Fruit fly (Drosophila melanogaster) whole organism, embryonic: Measurements from ENCODE around the gene RpLP1.
A peak's percentile ranks its signal among the peaks of the same experiment; 100 is the strongest.

ENCODE experiments used
- Adf1 ChIP-seq: fragments of 200-800 bp; sonication (Bioruptor generic); IDR thresholded peaks from 2 replicates; pipeline ENCODE4 v1.3.6; 2022; ENCODE audit warnings: missing biosample characterization, missing genetic modification characterization
- Awh ChIP-seq: fragments of 200-800 bp; sonication (Bioruptor generic); IDR thresholded peaks from 2 replicates; pipeline ENCODE4, ENCODE4 v1.3.6; 2022; ENCODE audit warnings: missing biosample characterization, missing genetic modification characterization
- CG1024 ChIP-seq: fragments of 200-800 bp; sonication (Bioruptor generic); IDR thresholded peaks from 2 replicates; pipeline ENCODE4 v1.3.6; 2022; ENCODE audit warnings: missing biosample characterization, missing genetic modification characterization
- CG10431 ChIP-seq: fragments of 200-800 bp; sonication (Bioruptor generic); optimal IDR thresholded peaks from 3 replicates; lab custom pipeline; 2018; ENCODE audit warnings: missing biosample characterization, mild to moderate bottlenecking, missing genetic modification characterization
- CG11560 ChIP-seq: fragments of 200-800 bp; sonication (Bioruptor generic); IDR thresholded peaks from 3 replicates; pipeline ENCODE4 v1.3.6; 2022; ENCODE audit warnings: missing biosample characterization, missing genetic modification characterization
- CG11696 ChIP-seq: fragments of 200-800 bp; sonication (Bioruptor generic); IDR thresholded peaks from 2 replicates; pipeline ENCODE4 v1.3.6; 2022; ENCODE audit warnings: missing biosample characterization, missing genetic modification characterization
- CG13123 ChIP-seq: fragments of 200-800 bp; sonication (Bioruptor generic); optimal IDR thresholded peaks from 2 replicates; lab custom pipeline; 2016; ENCODE audit warnings: missing biosample characterization, missing genetic modification characterization
- CG1647 ChIP-seq: fragments of 200-800 bp; sonication (Bioruptor generic); optimal IDR thresholded peaks from 3 replicates; lab custom pipeline; 2016; ENCODE audit warnings: missing biosample characterization, missing genetic modification characterization
- CG17802 ChIP-seq: fragments of 200-800 bp; sonication (Bioruptor generic); optimal IDR thresholded peaks from 2 replicates; lab custom pipeline; 2018; ENCODE audit warnings: missing biosample characterization, mild to moderate bottlenecking, missing genetic modification characterization, moderate library complexity
- CG18764 ChIP-seq: fragments of 200-800 bp; sonication (Bioruptor generic); optimal IDR thresholded peaks from 3 replicates; lab custom pipeline; 2016; ENCODE audit warnings: missing biosample characterization, missing genetic modification characterization
- CG31441 ChIP-seq: fragments of 200-800 bp; sonication (Bioruptor generic); IDR thresholded peaks from 2 replicates; pipeline ENCODE4 v1.3.6; 2022; ENCODE audit warnings: missing biosample characterization, missing genetic modification characterization
- CG42726 ChIP-seq: fragments of 200-800 bp; sonication (Bioruptor generic); IDR thresholded peaks from 2 replicates; pipeline ENCODE4 v1.3.6; 2022; ENCODE audit warnings: missing biosample characterization, missing genetic modification characterization; ENCODE audit not compliant: partially characterized antibody
- CG4360 ChIP-seq: fragments of 200-800 bp; sonication (Bioruptor generic); IDR thresholded peaks from 2 replicates; pipeline ENCODE4 v1.3.6; 2022; ENCODE audit warnings: missing biosample characterization, missing genetic modification characterization
- CG8478 ChIP-seq: fragments of >200 bp; optimal IDR thresholded peaks from 2 replicates; lab custom pipeline; 2018
- CG8924 ChIP-seq: fragments of 200-800 bp; optimal IDR thresholded peaks from 3 replicates; lab custom pipeline; 2019; ENCODE audit warnings: missing biosample characterization, mild to moderate bottlenecking, missing genetic modification characterization, moderate library complexity
- CoRest ChIP-seq: fragments of 200-800 bp; sonication (Bioruptor generic); optimal IDR thresholded peaks from 3 replicates; lab custom pipeline; 2018; ENCODE audit warnings: missing biosample characterization, mild to moderate bottlenecking, missing genetic modification characterization, moderate library complexity
- Dref ChIP-seq: fragments of 200-800 bp; sonication (Bioruptor generic); IDR thresholded peaks from 2 replicates; pipeline ENCODE4 v1.3.6; 2022; ENCODE audit warnings: missing biosample characterization, missing genetic modification characterization
- ERR ChIP-seq: fragments of 200-800 bp; sonication (Bioruptor generic); optimal IDR thresholded peaks from 2 replicates; lab custom pipeline; 2016; ENCODE audit warnings: missing biosample characterization, missing genetic modification characterization
- H15 ChIP-seq: fragments of 200-800 bp; sonication (Bioruptor generic); IDR thresholded peaks from 3 replicates; pipeline ENCODE4 v1.3.6; 2022; ENCODE audit warnings: missing biosample characterization, missing genetic modification characterization
- HmgZ ChIP-seq: fragments of 200-800 bp; sonication (Bioruptor generic); optimal IDR thresholded peaks from 2 replicates; lab custom pipeline; 2018; ENCODE audit warnings: missing biosample characterization, mild to moderate bottlenecking, missing genetic modification characterization
- Hmr ChIP-seq: fragments of 200-800 bp; sonication (Bioruptor generic); optimal IDR thresholded peaks from 3 replicates; lab custom pipeline; 2017; ENCODE audit warnings: mild to moderate bottlenecking, missing biosample characterization, missing genetic modification reagents, missing genetic modification characterization
- Jarid2 ChIP-seq: fragments of 200-800 bp; sonication (Bioruptor generic); optimal IDR thresholded peaks from 3 replicates; lab custom pipeline; 2017; ENCODE audit warnings: mild to moderate bottlenecking, missing biosample characterization, missing genetic modification reagents, missing genetic modification characterization
- MESR4 ChIP-seq: fragments of 200-800 bp; sonication (Bioruptor generic); optimal IDR thresholded peaks from 2 replicates; lab custom pipeline; 2018; ENCODE audit warnings: missing biosample characterization, mild to moderate bottlenecking, missing genetic modification characterization, moderate library complexity
- Neu2 ChIP-seq: fragments of 200-800 bp; sonication (Bioruptor generic); optimal IDR thresholded peaks from 3 replicates; lab custom pipeline; 2016; ENCODE audit warnings: missing biosample characterization, missing genetic modification characterization, borderline replicate concordance
- Poxn ChIP-seq: fragments of 200-800 bp; sonication (Bioruptor generic); IDR thresholded peaks from 2 replicates; pipeline ENCODE4 v1.3.6; 2022; ENCODE audit warnings: missing biosample characterization, missing genetic modification characterization
- Sox100B ChIP-seq: fragments of 200-800 bp; sonication (Bioruptor generic); optimal IDR thresholded peaks from 3 replicates; lab custom pipeline; 2018; ENCODE audit warnings: missing biosample characterization, mild to moderate bottlenecking, missing genetic modification characterization
- Stat92E ChIP-seq, 3 experiments: fragments of >200 bp in 2 of 3; fragments of 200-800 bp in 1 of 3; sonication (Bioruptor generic) in 1 of 3; optimal IDR thresholded peaks; 2 replicates each; lab custom pipeline; 2017 to 2019; ENCODE audit warnings: missing biosample characterization in 3 of 3, missing genetic modification characterization in 3 of 3, mild to moderate bottlenecking in 1 of 3, moderate library complexity in 1 of 3
- TFAM ChIP-seq: fragments of 200-800 bp; sonication (Bioruptor generic); optimal IDR thresholded peaks from 2 replicates; lab custom pipeline; 2017; ENCODE audit warnings: missing biosample characterization, missing genetic modification characterization, inconsistent platforms
- Trl ChIP-seq, 3 experiments: fragments of >200 bp in 2 of 3; fragments of 200-800 bp in 1 of 3; sonication (Bioruptor generic) in 1 of 3; optimal IDR thresholded peaks; 2 replicates in 1 of 3; 3 replicates in 2 of 3; lab custom pipeline; 2016 to 2017; ENCODE audit warnings: missing biosample characterization in 1 of 3, missing genetic modification characterization in 1 of 3
- aop ChIP-seq: fragments of 200-800 bp; sonication (Bioruptor generic); IDR thresholded peaks from 2 replicates; pipeline ENCODE4 v1.3.6; 2022; ENCODE audit warnings: missing biosample characterization, missing genetic modification characterization
- chinmo ChIP-seq: fragments of 200-800 bp; sonication (Bioruptor generic); IDR thresholded peaks from 4 replicates; pipeline ENCODE4 v1.3.6; 2022; ENCODE audit warnings: missing biosample characterization, missing genetic modification characterization; ENCODE audit not compliant: partially characterized antibody
- danr ChIP-seq: fragments of 200-800 bp; sonication (Bioruptor generic); IDR thresholded peaks from 2 replicates; pipeline ENCODE4 v1.3.6; 2022; ENCODE audit warnings: missing biosample characterization, missing genetic modification characterization
- exex ChIP-seq: fragments of 200-800 bp; sonication (Bioruptor generic); optimal IDR thresholded peaks from 4 replicates; lab custom pipeline; 2018; ENCODE audit warnings: missing biosample characterization, mild to moderate bottlenecking, missing genetic modification characterization, moderate library complexity
- inv ChIP-seq: fragments of 200-800 bp; sonication (Bioruptor generic); IDR thresholded peaks from 2 replicates; pipeline ENCODE4 v1.3.6; 2022; ENCODE audit warnings: missing biosample characterization, missing genetic modification characterization; ENCODE audit not compliant: partially characterized antibody
- kay ChIP-seq: fragments of 200-800 bp; sonication (Bioruptor generic); optimal IDR thresholded peaks from 2 replicates; lab custom pipeline; 2016; ENCODE audit warnings: missing biosample characterization, missing genetic modification characterization
- lola ChIP-seq, 3 experiments: fragments of >200 bp in 2 of 3; fragments of 200-800 bp in 1 of 3; sonication (Bioruptor generic) in 1 of 3; optimal IDR thresholded peaks; 2 replicates each; lab custom pipeline; 2017 to 2019; ENCODE audit warnings: missing biosample characterization in 3 of 3, missing genetic modification characterization in 3 of 3, mild to moderate bottlenecking in 1 of 3, moderate library complexity in 1 of 3
- nom ChIP-seq: fragments of 200-800 bp; sonication (Bioruptor generic); optimal IDR thresholded peaks from 2 replicates; lab custom pipeline; 2017; ENCODE audit warnings: missing biosample characterization, missing genetic modification characterization, mild to moderate bottlenecking, moderate library complexity, missing genetic modification reagents
- odd ChIP-seq: fragments of 200-800 bp; sonication (Bioruptor generic); optimal IDR thresholded peaks from 2 replicates; lab custom pipeline; 2017; ENCODE audit warnings: missing biosample characterization, mild to moderate bottlenecking, missing genetic modification characterization
- pb ChIP-seq: fragments of 200-800 bp; sonication (Bioruptor generic); optimal IDR thresholded peaks from 3 replicates; lab custom pipeline; 2016; ENCODE audit warnings: missing biosample characterization, missing genetic modification characterization
- pnt ChIP-seq: fragments of 200-800 bp; sonication (Bioruptor generic); optimal IDR thresholded peaks from 3 replicates; lab custom pipeline; 2016; ENCODE audit warnings: missing biosample characterization, missing genetic modification characterization
- run ChIP-seq: fragments of 200-800 bp; sonication (Bioruptor generic); optimal IDR thresholded peaks from 3 replicates; lab custom pipeline; 2018; ENCODE audit warnings: missing biosample characterization, mild to moderate bottlenecking, missing genetic modification characterization
- sc ChIP-seq, 3 experiments: fragments of >200 bp in 2 of 3; fragments of 200-800 bp in 1 of 3; sonication (Bioruptor generic) in 1 of 3; optimal IDR thresholded peaks; 2 replicates in 2 of 3; 3 replicates in 1 of 3; lab custom pipeline; 2017; ENCODE audit warnings: mild to moderate bottlenecking in 1 of 3, missing biosample characterization in 1 of 3, missing genetic modification characterization in 1 of 3, missing genetic modification reagents in 1 of 3
- slou ChIP-seq: fragments of 200-800 bp; sonication (Bioruptor generic); optimal IDR thresholded peaks from 3 replicates; lab custom pipeline; 2016; ENCODE audit warnings: missing biosample characterization, missing genetic modification characterization
- trem ChIP-seq: fragments of 200-800 bp; optimal IDR thresholded peaks from 3 replicates; lab custom pipeline; 2019; ENCODE audit warnings: missing biosample characterization, mild to moderate bottlenecking, missing genetic modification characterization, moderate library complexity
- ttk ChIP-seq: fragments of 200-800 bp; sonication (Bioruptor generic); IDR thresholded peaks from 2 replicates; pipeline ENCODE4 v2.1.2; 2022; ENCODE audit warnings: missing biosample characterization, missing genetic modification characterization
- tx ChIP-seq: fragments of 200-800 bp; sonication (Bioruptor generic); optimal IDR thresholded peaks from 2 replicates; lab custom pipeline; 2016; ENCODE audit warnings: missing biosample characterization, missing genetic modification characterization
- unc-4 ChIP-seq: fragments of 200-800 bp; sonication (Bioruptor generic); IDR thresholded peaks from 2 replicates; pipeline ENCODE4 v1.3.6; 2022; ENCODE audit warnings: missing biosample characterization, missing genetic modification characterization; ENCODE audit not compliant: partially characterized antibody
- usp ChIP-seq: fragments of >200 bp; optimal IDR thresholded peaks from 2 replicates; lab custom pipeline; 2017; ENCODE audit warnings: missing biosample characterization, missing genetic modification characterization
- z ChIP-seq: fragments of 200-800 bp; sonication (Bioruptor generic); IDR thresholded peaks from 3 replicates; pipeline ENCODE4 v1.3.6; 2022; ENCODE audit warnings: missing biosample characterization, missing genetic modification characterization

The RpLP1 gene

dm6 chr2L:419620-420184 is at the start of gene RpLP1, which contains the start of gene CG13690:
RpLP1 (plus strand) TSS chr2L:419952.
CG13690 (minus strand) TSS chr2L:419652.
- peak; percentile 85 for TF ChIP-seq CG31441 (GFP tag; lab: Robert Waterston, UW)
- no peak for TF ChIP-seq CG13123 (GFP tag; lab: Kevin White, UChicago)
- TF ChIP-seq usp (GFP tag; lab: Kevin White, UChicago) = no peak
- peak; percentile 83 for TF ChIP-seq kay (GFP tag; lab: Kevin White, UChicago)
- TF ChIP-seq CG8924 (tag; lab: Kevin White, UChicago) = peak; percentile 92
- TF ChIP-seq ttk = no peak
- TF ChIP-seq Poxn (GFP tag; lab: Robert Waterston, UW) = no peak
- peak; percentile 47; the same call in 1 of the 2 replicates for TF ChIP-seq CG4360 (GFP tag; lab: Robert Waterston, UW)
- 0 out of 2 replicates have a peak, but pooled peaks have one; percentile 39 for TF ChIP-seq CG11696 (GFP tag; lab: Robert Waterston, UW)
- TF ChIP-seq MESR4 (GFP tag; lab: Kevin White, UChicago) = peak; percentile 99
- no peak for TF ChIP-seq chinmo (GFP tag; lab: Robert Waterston, UW)
- peak; percentile 52 for TF ChIP-seq HmgZ (tag; lab: Kevin White, UChicago)
- TF ChIP-seq sc (optimal IDR thresholded peaks at IDR 0.05; lab: Kevin White, UChicago) = no peak
- TF ChIP-seq sc (GFP tag; optimal IDR thresholded peaks at IDR 0.05; lab: Kevin White, UChicago) = peak; percentile 72
- peak; percentile 9 for TF ChIP-seq CG17802 (tag; lab: Kevin White, UChicago)
- peak; percentile 95 for TF ChIP-seq Hmr (GFP tag; lab: Kevin White, UChicago)
- peak; percentile 51 for TF ChIP-seq exex (tag; lab: Kevin White, UChicago)
- TF ChIP-seq H15 (GFP tag; lab: Robert Waterston, UW) = no peak
- TF ChIP-seq CG1647 (GFP tag; lab: Kevin White, UChicago) = peak; percentile 65
- no peak for TF ChIP-seq tx (GFP tag; lab: Kevin White, UChicago)
- peak; percentile 64 for TF ChIP-seq Jarid2 (GFP tag; lab: Kevin White, UChicago)
- TF ChIP-seq CoRest (tag; lab: Kevin White, UChicago) = peak; percentile 73
- TF ChIP-seq CG8478 = no peak
- peak; percentile 65 for TF ChIP-seq run (tag; lab: Kevin White, UChicago)
- TF ChIP-seq slou (GFP tag; lab: Kevin White, UChicago) = peak; percentile 39
- peak in 1 of 3 experiments; percentile 55 for TF ChIP-seq lola (GFP tag; optimal IDR thresholded peaks at IDR 0.05; lab: Kevin White, UChicago)
- TF ChIP-seq pb (GFP tag; lab: Kevin White, UChicago) = peak; percentile 66
- TF ChIP-seq Neu2 (GFP tag; lab: Kevin White, UChicago) = no peak
- no peak for TF ChIP-seq danr
- peak; percentile 43; the same call in 1 of the 2 replicates for TF ChIP-seq CG1024
- peak; percentile 89 for TF ChIP-seq nom (GFP tag; lab: Kevin White, UChicago)
- TF ChIP-seq CG42726 (GFP tag; lab: Robert Waterston, UW) = peak; percentile 14; the same call in 1 of the 2 replicates
- TF ChIP-seq Adf1 = 0 out of 2 replicates have a peak, but pooled peaks have one; percentile 19
- no peak for TF ChIP-seq inv (GFP tag; lab: Robert Waterston, UW)
- TF ChIP-seq Sox100B (GFP tag; lab: Kevin White, UChicago) = peak; percentile 86
- TF ChIP-seq Dref (GFP tag; lab: Robert Waterston, UW) = peak; percentile 32; the same call in 1 of the 2 replicates
- no peak for TF ChIP-seq CG11560 (tag; lab: Robert Waterston, UW)
- peak; percentile 92 for TF ChIP-seq trem
- peak in 1 of 3 experiments; percentile 85 for TF ChIP-seq Stat92E (GFP tag; optimal IDR thresholded peaks at IDR 0.05; lab: Kevin White, UChicago)
- no peak for TF ChIP-seq aop (GFP tag; lab: Robert Waterston, UW)
- TF ChIP-seq Awh (GFP tag; lab: Robert Waterston, UW) = peak; percentile 50; the same call in 1 of the 2 replicates
- peak; percentile 70 for TF ChIP-seq TFAM (GFP tag; lab: Kevin White, UChicago)
- TF ChIP-seq pnt (GFP tag; lab: Kevin White, UChicago) = no peak
- TF ChIP-seq ERR (GFP tag; lab: Kevin White, UChicago) = no peak
- TF ChIP-seq odd (GFP tag; lab: Kevin White, UChicago) = peak; percentile 90
- no peak for TF ChIP-seq Trl (optimal IDR thresholded peaks at IDR 0.05; lab: Kevin White, UChicago)
- TF ChIP-seq Trl (GFP tag; optimal IDR thresholded peaks at IDR 0.05; lab: Kevin White, UChicago) = peak; percentile 74
- TF ChIP-seq z (GFP tag; lab: Robert Waterston, UW) = no peak
- TF ChIP-seq unc-4 (GFP tag; lab: Robert Waterston, UW) = no peak
- TF ChIP-seq CG18764 (GFP tag; lab: Kevin White, UChicago) = peak; percentile 18
- TF ChIP-seq CG10431 (GFP tag; lab: Kevin White, UChicago) = peak; percentile 81
